Worm (Caenorhabditis elegans) whole organism, L3 larva: ENCODE results near the gene ndub-5.

ENCODE experiments used
- ZK546.5 ChIP-seq: sonication (generic microtip); optimal IDR thresholded peaks from 2 replicates; lab custom pipeline; 2017; ENCODE audit warnings: missing biosample characterization, missing genetic modification characterization
- aly-2 ChIP-seq: fragments of 150-350 bp; optimal IDR thresholded peaks from 2 replicates; lab custom pipeline; 2014; ENCODE audit warnings: missing biosample characterization, missing genetic modification characterization
- ama-1 ChIP-seq: fragments of 150-350 bp; optimal IDR thresholded peaks from 2 replicates; lab custom pipeline; 2018
- ceh-16 ChIP-seq: sonication (generic microtip); optimal IDR thresholded peaks from 2 replicates; lab custom pipeline; 2017; ENCODE audit warnings: missing biosample characterization, missing genetic modification characterization
- ceh-9 ChIP-seq: sonication (generic microtip); optimal IDR thresholded peaks from 2 replicates; lab custom pipeline; 2018; ENCODE audit warnings: missing biosample characterization, missing genetic modification characterization
- daf-12 ChIP-seq: fragments of 150-350 bp; optimal IDR thresholded peaks from 2 replicates; lab custom pipeline; 2014; ENCODE audit warnings: missing biosample characterization, missing genetic modification reagents, missing genetic modification characterization
- egl-27 ChIP-seq: sonication (generic microtip); optimal IDR thresholded peaks from 4 replicates; lab custom pipeline; 2017; ENCODE audit warnings: missing biosample characterization, missing genetic modification reagents, missing genetic modification characterization
- egl-5 ChIP-seq: fragments of 150-350 bp; optimal IDR thresholded peaks from 2 replicates; lab custom pipeline; 2017; ENCODE audit warnings: missing biosample characterization, missing genetic modification reagents, missing genetic modification characterization, inconsistent platforms
- elt-1 ChIP-seq: fragments of 150-350 bp; optimal IDR thresholded peaks from 2 replicates; lab custom pipeline; 2014; ENCODE audit warnings: missing biosample characterization, missing genetic modification characterization
- elt-2 ChIP-seq: sonication (generic microtip); optimal IDR thresholded peaks from 2 replicates; lab custom pipeline; 2016; ENCODE audit warnings: missing genetic modification reagents, mild to moderate bottlenecking, missing genetic modification characterization, missing compliant biosample characterization
- elt-3 ChIP-seq, 3 experiments: fragments of 150-350 bp in 1 of 3; sonication (generic microtip) in 2 of 3; optimal IDR thresholded peaks; 2 replicates in 2 of 3; 4 replicates in 1 of 3; lab custom pipeline; 2014 to 2017; ENCODE audit warnings: missing biosample characterization in 3 of 3, missing genetic modification characterization in 3 of 3
- fkh-10 ChIP-seq: sonication (generic microtip); optimal IDR thresholded peaks from 2 replicates; lab custom pipeline; 2017; ENCODE audit warnings: missing biosample characterization, missing genetic modification reagents, missing genetic modification characterization
- fkh-2 ChIP-seq: fragments of 150-350 bp; optimal IDR thresholded peaks from 2 replicates; lab custom pipeline; 2014; ENCODE audit warnings: missing biosample characterization, missing genetic modification reagents, missing genetic modification characterization
- fos-1 ChIP-seq: fragments of 150-350 bp; optimal IDR thresholded peaks from 2 replicates; lab custom pipeline; 2014; ENCODE audit warnings: missing biosample characterization, missing genetic modification characterization
- hmg-11 ChIP-seq: sonication (generic microtip); optimal IDR thresholded peaks from 2 replicates; lab custom pipeline; 2016; ENCODE audit warnings: missing genetic modification characterization, missing compliant biosample characterization
- lin-39 ChIP-seq: fragments of 150-350 bp; optimal IDR thresholded peaks from 2 replicates; lab custom pipeline; 2018; ENCODE audit warnings: missing biosample characterization, missing genetic modification reagents, missing genetic modification characterization
- lsy-12 ChIP-seq: sonication (generic microtip); optimal IDR thresholded peaks from 2 replicates; lab custom pipeline; 2016; ENCODE audit warnings: mild to moderate bottlenecking, missing genetic modification characterization, missing compliant biosample characterization
- mdl-1 ChIP-seq: fragments of 150-350 bp; optimal IDR thresholded peaks from 2 replicates; lab custom pipeline; 2014; ENCODE audit warnings: missing biosample characterization, missing genetic modification characterization
- nfya-1 ChIP-seq: sonication (generic microtip); optimal IDR thresholded peaks from 2 replicates; lab custom pipeline; 2017; ENCODE audit warnings: missing genetic modification characterization, mild to moderate bottlenecking, missing compliant biosample characterization, antibody characterized with exemption, moderate library complexity; ENCODE audit not compliant: insufficient read depth
- nhr-11 ChIP-seq: fragments of 150-350 bp; optimal IDR thresholded peaks from 2 replicates; lab custom pipeline; 2014; ENCODE audit warnings: missing biosample characterization, missing genetic modification characterization
- nhr-12 ChIP-seq: fragments of 150-350 bp; optimal IDR thresholded peaks from 2 replicates; lab custom pipeline; 2014; ENCODE audit warnings: missing biosample characterization, missing genetic modification characterization
- nhr-23 ChIP-seq: fragments of 150-350 bp; optimal IDR thresholded peaks from 2 replicates; lab custom pipeline; 2014; ENCODE audit warnings: missing biosample characterization, missing genetic modification reagents, missing genetic modification characterization
- nhr-43 ChIP-seq: sonication (generic microtip); optimal IDR thresholded peaks from 2 replicates; lab custom pipeline; 2016; ENCODE audit warnings: mild to moderate bottlenecking, missing genetic modification characterization, missing compliant biosample characterization; ENCODE audit not compliant: poor library complexity, severe bottlenecking
- nhr-77 ChIP-seq: fragments of 150-350 bp; optimal IDR thresholded peaks from 2 replicates; lab custom pipeline; 2014; ENCODE audit warnings: missing biosample characterization, missing genetic modification characterization
- pha-4 ChIP-seq: fragments of 150-350 bp; optimal IDR thresholded peaks from 2 replicates; lab custom pipeline; 2014; ENCODE audit warnings: missing biosample characterization, missing genetic modification reagents, missing genetic modification characterization
- sea-2 ChIP-seq: fragments of 150-350 bp; sonication (generic microtip); optimal IDR thresholded peaks from 4 replicates; lab custom pipeline; 2014; ENCODE audit warnings: missing biosample characterization, missing genetic modification reagents, missing genetic modification characterization
- skn-1 ChIP-seq: fragments of 150-350 bp; optimal IDR thresholded peaks from 2 replicates; lab custom pipeline; 2014; ENCODE audit warnings: missing biosample characterization, missing genetic modification characterization
- snpc-4 ChIP-seq: fragments of 150-350 bp; optimal IDR thresholded peaks from 2 replicates; lab custom pipeline; 2014; ENCODE audit warnings: missing biosample characterization, missing genetic modification characterization
- tbx-2 ChIP-seq: sonication (generic microtip); optimal IDR thresholded peaks from 2 replicates; lab custom pipeline; 2016; ENCODE audit warnings: mild to moderate bottlenecking, missing genetic modification characterization, missing compliant biosample characterization
- unc-62 ChIP-seq: fragments of 150-350 bp; sonication (generic microtip); optimal IDR thresholded peaks from 4 replicates; lab custom pipeline; 2014; ENCODE audit warnings: missing biosample characterization, missing genetic modification reagents, missing genetic modification characterization
- zag-1 ChIP-seq: fragments of 150-350 bp; optimal IDR thresholded peaks from 2 replicates; lab custom pipeline; 2014; ENCODE audit warnings: missing biosample characterization, missing genetic modification characterization
- ztf-11 ChIP-seq: fragments of 150-350 bp; optimal IDR thresholded peaks from 2 replicates; lab custom pipeline; 2014; ENCODE audit warnings: missing biosample characterization, missing genetic modification characterization

The ndub-5 gene

DNA sequence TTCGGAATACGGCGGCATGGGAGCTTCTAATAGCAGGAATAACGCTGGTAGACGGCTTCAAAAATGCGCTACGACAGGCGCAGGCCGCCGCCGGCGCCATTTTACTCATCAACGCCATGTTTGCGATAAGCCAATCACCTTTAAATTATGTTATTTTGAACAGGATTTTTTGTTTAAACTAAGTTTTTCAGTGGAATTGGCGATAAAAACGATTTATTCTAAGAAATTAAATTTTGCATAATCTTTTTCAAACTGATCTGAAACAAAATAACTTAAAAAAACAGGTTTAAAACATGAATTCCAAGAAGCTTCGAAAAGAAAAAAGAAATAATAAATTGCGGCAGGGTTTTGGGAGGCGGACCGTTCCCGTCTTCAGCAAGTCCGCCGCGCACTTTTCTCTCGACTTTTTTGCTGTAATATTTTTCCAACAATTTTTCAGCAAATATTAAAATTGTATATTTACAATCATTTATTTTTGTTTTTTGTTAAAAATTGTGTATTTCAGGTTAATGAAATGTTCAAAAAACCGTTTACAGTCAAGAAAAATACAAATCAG lies at the start of gene ndub-5, which contains the start of gene eif-2D:
TSS of gene ndub-5 (minus strand) at position 138 of the 556 bp plus-strand sequence.
TSS of gene eif-2D (plus strand) at position 506 of the 556 bp plus-strand sequence.
- TF ChIP-seq sea-2 (GFP tag; lab: Kevin White, UChicago) (no peak), ZK546.5 (tag; lab: Kevin White, UChicago) (no peak), pha-4 (tag; lab: Kevin White, UChicago) (peak; percentile 26), daf-12 (tag; lab: Kevin White, UChicago) (no peak), nfya-1 (tag; lab: Kevin White, UChicago) (peak; percentile 42), ceh-16 (tag; lab: Kevin White, UChicago) (no peak), aly-2 (tag; lab: Kevin White, UChicago) (no peak), tbx-2 (tag; lab: Kevin White, UChicago) (no peak), elt-3 (tag; optimal IDR thresholded peaks at IDR 0.05; lab: Kevin White, UChicago) (no peak), fkh-2 (tag; lab: Kevin White, UChicago) (no peak), nhr-12 (no peak), zag-1 (no peak), ceh-9 (no peak), elt-2 (peak; percentile 15), nhr-11 (tag; lab: Kevin White, UChicago) (no peak), skn-1 (tag; lab: Kevin White, UChicago) (no peak), snpc-4 (tag; lab: Kevin White, UChicago) (peak; percentile 18), fkh-10 (no peak), lsy-12 (tag; lab: Kevin White, UChicago) (no peak), nhr-77 (tag; lab: Kevin White, UChicago) (no peak), unc-62 (GFP tag; lab: Kevin White, UChicago) (no peak), hmg-11 (tag; lab: Kevin White, UChicago) (peak; percentile 6)

DNA sequence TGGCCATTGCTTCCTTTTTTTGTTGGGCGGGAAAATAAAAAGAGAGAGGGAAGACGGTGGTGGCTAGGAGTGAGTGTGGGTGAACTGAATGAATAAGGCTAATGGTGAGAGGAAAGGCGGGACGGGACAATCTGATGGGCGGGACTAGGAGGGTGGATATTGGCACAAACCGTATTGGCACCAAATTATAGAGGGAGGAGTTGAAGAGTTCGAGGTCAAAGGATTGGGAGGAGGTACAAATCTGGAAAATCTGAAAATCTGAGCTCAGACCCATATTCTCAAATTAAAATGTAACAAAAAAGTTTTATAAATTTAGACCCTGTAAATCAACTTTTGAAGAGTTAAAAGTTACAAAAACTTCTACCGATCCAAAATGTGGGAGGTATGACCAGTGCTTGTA lies 47.6 kb upstream of the ndub-5 start, which contains the start of gene hlh-14:
TSS of gene hlh-14 (minus strand) at position 101 of the 400 bp plus-strand sequence.
- TF ChIP-seq egl-5 (tag; lab: Kevin White, UChicago): no peak
- no peak for TF ChIP-seq elt-3 (tag; optimal IDR thresholded peaks at IDR 0.05; lab: Kevin White, UChicago)
- no peak for TF ChIP-seq nhr-23
- TF ChIP-seq mdl-1 (tag; lab: Kevin White, UChicago): no peak

DNA sequence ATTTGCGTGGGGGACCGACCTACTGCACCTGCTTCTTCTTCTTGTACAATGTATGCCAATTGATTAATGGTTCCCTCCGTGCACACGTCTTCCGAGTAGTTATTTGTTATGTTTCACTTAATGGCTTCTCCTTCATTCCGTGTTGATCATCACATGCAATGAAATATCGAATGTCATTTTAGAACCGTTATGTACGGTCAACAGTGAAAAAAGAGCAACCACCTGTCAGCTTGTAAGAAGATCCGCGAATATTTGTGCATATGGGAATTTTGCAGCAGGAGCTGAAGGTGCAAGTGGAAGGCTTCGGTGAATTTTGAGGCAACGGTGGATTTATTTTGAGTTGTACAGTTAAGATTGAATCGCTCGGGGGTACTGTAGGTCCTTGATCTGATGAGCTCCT lies 45.4 kb upstream of the ndub-5 start:
- TF ChIP-seq sea-2 (GFP tag; lab: Kevin White, UChicago) (no peak), tbx-2 (tag; lab: Kevin White, UChicago) (no peak), lin-39 (tag; lab: Kevin White, UChicago) (no peak), ZK546.5 (tag; lab: Kevin White, UChicago) (no peak), zag-1 (no peak), snpc-4 (tag; lab: Kevin White, UChicago) (no peak), egl-5 (tag; lab: Kevin White, UChicago) (no peak), elt-3 (tag; optimal IDR thresholded peaks at IDR 0.05; lab: Kevin White, UChicago) (no peak), pha-4 (tag; lab: Kevin White, UChicago) (no peak), fkh-10 (no peak), lsy-12 (tag; lab: Kevin White, UChicago) (no peak), aly-2 (tag; lab: Kevin White, UChicago) (no peak), nhr-11 (tag; lab: Kevin White, UChicago) (no peak)

DNA sequence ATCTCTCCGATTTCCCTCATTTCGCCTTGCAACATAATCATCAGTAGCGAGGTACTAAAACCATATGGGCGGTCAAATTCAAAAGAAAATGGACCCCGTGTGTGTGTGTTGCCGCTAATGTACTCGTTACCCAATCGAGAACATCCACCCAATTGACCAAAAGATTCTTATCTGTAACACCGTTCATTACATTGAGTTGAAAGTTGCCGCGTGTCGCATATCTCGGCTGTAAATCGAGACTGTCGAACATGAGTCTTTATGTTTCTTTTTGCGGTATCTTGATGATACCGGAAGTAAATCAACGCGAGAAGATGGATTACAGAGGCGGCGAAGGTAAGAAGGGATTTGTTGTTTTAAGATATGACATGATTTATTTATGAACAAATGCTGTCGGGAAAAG lies 44.6 kb upstream of the ndub-5 start:
- TF ChIP-seq elt-1 (peak; percentile 74), hmg-11 (tag; lab: Kevin White, UChicago) (no peak)

DNA sequence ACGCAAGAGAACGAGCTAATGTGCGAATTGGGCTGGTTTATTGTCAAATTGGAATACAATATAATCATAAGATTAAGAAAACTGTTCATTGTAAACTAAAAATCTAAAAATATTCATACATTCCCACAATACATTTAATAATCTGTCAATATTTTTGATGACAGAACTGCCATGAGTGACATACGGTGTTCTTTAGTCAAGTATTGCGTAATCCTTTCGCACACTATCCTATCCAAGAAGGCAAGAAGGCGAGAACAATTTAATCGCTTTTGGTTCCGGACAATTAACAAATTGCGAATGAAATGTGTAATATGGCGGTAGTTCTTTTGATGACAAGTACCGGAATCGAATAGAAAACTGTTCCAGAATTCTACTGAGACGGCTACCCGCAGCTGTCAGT lies 43.7 kb upstream of the ndub-5 start:
- TF ChIP-seq ztf-11 (no peak), ama-1 (lab: Kevin White, UChicago) (no peak), nhr-43 (tag; lab: Kevin White, UChicago) (no peak), fkh-2 (tag; lab: Kevin White, UChicago) (no peak), tbx-2 (tag; lab: Kevin White, UChicago) (no peak), snpc-4 (tag; lab: Kevin White, UChicago) (no peak), egl-27 (tag; lab: Kevin White, UChicago) (no peak), pha-4 (tag; lab: Kevin White, UChicago) (no peak), fos-1 (tag; lab: Kevin White, UChicago) (no peak), aly-2 (tag; lab: Kevin White, UChicago) (no peak)
- TF ChIP-seq, all 47 proteins: peak for 0
